Worm (Caenorhabditis elegans) whole organism, young adult: Measurements from ENCODE around the gene lron-2.
A peak's percentile ranks its signal among the peaks of the same experiment; 100 is the strongest.

Source experiments
- D2030.7 ChIP-seq: fragments of 200-800 bp; sonication (Bioruptor generic); IDR thresholded peaks from 2 replicates; pipeline ENCODE4 v1.3.6; 2022; ENCODE audit warnings: missing genetic modification reagents, missing genetic modification characterization, missing compliant biosample characterization
- F10E7.11 ChIP-seq: sonication (generic microtip); optimal IDR thresholded peaks from 2 replicates; lab custom pipeline; 2017; ENCODE audit warnings: mild to moderate bottlenecking, missing genetic modification characterization, moderate library complexity, missing compliant biosample characterization
- F37B4.10 ChIP-seq: fragments of 200-800 bp; sonication (Bioruptor generic); IDR thresholded peaks from 2 replicates; pipeline ENCODE4 v1.3.6; 2022; ENCODE audit warnings: missing genetic modification characterization, missing compliant biosample characterization
- F55B11.4 ChIP-seq: sonication (generic microtip); optimal IDR thresholded peaks from 2 replicates; lab custom pipeline; 2016; ENCODE audit warnings: missing compliant biosample characterization, missing genetic modification characterization, borderline replicate concordance; ENCODE audit not compliant: insufficient read depth
- F57C9.4 ChIP-seq: sonication (generic microtip); optimal IDR thresholded peaks from 2 replicates; lab custom pipeline; 2017; ENCODE audit warnings: mild to moderate bottlenecking, missing genetic modification characterization, missing compliant biosample characterization
- T26A5.8 ChIP-seq: sonication (generic microtip); optimal IDR thresholded peaks from 2 replicates; lab custom pipeline; 2016; ENCODE audit warnings: missing genetic modification characterization, missing compliant biosample characterization
- Y53F4B.3 ChIP-seq: fragments of 200-800 bp; sonication (Bioruptor generic); IDR thresholded peaks from 2 replicates; pipeline ENCODE4 v1.3.6; 2022; ENCODE audit warnings: missing genetic modification reagents, missing genetic modification characterization, missing compliant biosample characterization
- Y53G8AR.9 ChIP-seq: fragments of 200-800 bp; sonication (Bioruptor generic); conservative IDR thresholded peaks from 2 replicates; pipeline ENCODE4 v1.3.6; 2022; ENCODE audit warnings: missing genetic modification reagents, missing genetic modification characterization, missing compliant biosample characterization
- attf-5 ChIP-seq: fragments of 200-800 bp; sonication (Bioruptor generic); optimal IDR thresholded peaks from 2 replicates; lab custom pipeline; 2018; ENCODE audit warnings: mild to moderate bottlenecking, missing genetic modification characterization, missing compliant biosample characterization
- cebp-2 ChIP-seq: fragments of 200-800 bp; sonication (Bioruptor generic); IDR thresholded peaks from 2 replicates; pipeline ENCODE4 v1.3.6; 2022; ENCODE audit warnings: missing genetic modification characterization, missing compliant biosample characterization
- ceh-79 ChIP-seq: sonication (generic microtip); optimal IDR thresholded peaks from 2 replicates; lab custom pipeline; 2017; ENCODE audit warnings: mild to moderate bottlenecking, missing genetic modification characterization, missing compliant biosample characterization
- chd-7 ChIP-seq: sonication (generic microtip); optimal IDR thresholded peaks from 2 replicates; lab custom pipeline; 2016; ENCODE audit warnings: mild to moderate bottlenecking, missing genetic modification characterization, moderate library complexity, missing compliant biosample characterization
- fkh-3 ChIP-seq: sonication (generic microtip); optimal IDR thresholded peaks from 2 replicates; lab custom pipeline; 2016; ENCODE audit warnings: mild to moderate bottlenecking, missing genetic modification characterization, missing compliant biosample characterization
- gei-17 ChIP-seq: fragments of 200-800 bp; sonication (Bioruptor generic); optimal IDR thresholded peaks from 2 replicates; lab custom pipeline; 2018; ENCODE audit warnings: mild to moderate bottlenecking, missing genetic modification characterization, missing compliant biosample characterization
- him-1 ChIP-seq: sonication (generic microtip); optimal IDR thresholded peaks from 2 replicates; lab custom pipeline; 2016; ENCODE audit warnings: missing genotype, missing genetic modification reagents, missing genetic modification characterization, missing compliant biosample characterization
- hlh-26 ChIP-seq: fragments of 200-800 bp; sonication (Bioruptor generic); conservative IDR thresholded peaks from 2 replicates; pipeline ENCODE4 v1.3.6; 2022; ENCODE audit warnings: missing genetic modification reagents, missing genetic modification characterization, missing compliant biosample characterization
- hmg-20 ChIP-seq: fragments of 200-800 bp; sonication (Bioruptor generic); IDR thresholded peaks from 2 replicates; pipeline ENCODE4 v1.3.6; 2022; ENCODE audit warnings: missing genetic modification reagents, missing genetic modification characterization, missing compliant biosample characterization
- lin-40 ChIP-seq: sonication (generic microtip); optimal IDR thresholded peaks from 2 replicates; lab custom pipeline; 2016; ENCODE audit warnings: missing genetic modification characterization, mild to moderate bottlenecking, missing compliant biosample characterization, missing genotype, missing genetic modification reagents
- lir-1 ChIP-seq: fragments of 200-800 bp; sonication (Bioruptor generic); conservative IDR thresholded peaks from 2 replicates; pipeline ENCODE4 v1.3.6; 2022; ENCODE audit warnings: missing genetic modification reagents, missing genetic modification characterization, missing compliant biosample characterization
- lsl-1 ChIP-seq: fragments of 200-800 bp; sonication (Bioruptor generic); optimal IDR thresholded peaks from 2 replicates; lab custom pipeline; 2018; ENCODE audit warnings: mild to moderate bottlenecking, missing genetic modification characterization, moderate library complexity, missing compliant biosample characterization
- lsy-27 ChIP-seq: sonication (generic microtip); optimal IDR thresholded peaks from 2 replicates; lab custom pipeline; 2017; ENCODE audit warnings: missing genetic modification characterization, mild to moderate bottlenecking, missing compliant biosample characterization, antibody characterized with exemption, missing genotype, borderline replicate concordance; ENCODE audit not compliant: insufficient read depth
- madf-3 ChIP-seq: fragments of 200-800 bp; sonication (Bioruptor generic); IDR thresholded peaks from 2 replicates; pipeline ENCODE4 v1.3.6; 2022; ENCODE audit warnings: missing genetic modification reagents, missing genetic modification characterization, missing compliant biosample characterization
- madf-6 ChIP-seq: fragments of 200-800 bp; sonication (Bioruptor generic); IDR thresholded peaks from 2 replicates; pipeline ENCODE4 v1.3.6; 2022; ENCODE audit warnings: missing genetic modification reagents, missing genetic modification characterization, missing compliant biosample characterization
- madf-8 ChIP-seq: fragments of 200-800 bp; sonication (Bioruptor generic); conservative IDR thresholded peaks from 2 replicates; pipeline ENCODE4 v1.3.6; 2022; ENCODE audit warnings: missing genetic modification reagents, missing genetic modification characterization, missing compliant biosample characterization
- mcd-1 ChIP-seq: fragments of 200-800 bp; sonication (Bioruptor generic); IDR thresholded peaks from 2 replicates; pipeline ENCODE4 v1.3.6; 2022; ENCODE audit warnings: missing genetic modification reagents, missing genetic modification characterization, missing compliant biosample characterization
- mel-28 ChIP-seq: sonication (generic microtip); optimal IDR thresholded peaks from 2 replicates; lab custom pipeline; 2016; ENCODE audit warnings: borderline replicate concordance, mild to moderate bottlenecking, missing genetic modification characterization, missing compliant biosample characterization
- mxl-1 ChIP-seq: sonication (generic microtip); optimal IDR thresholded peaks from 2 replicates; lab custom pipeline; 2016; ENCODE audit warnings: missing genetic modification characterization, missing compliant biosample characterization
- nfya-2 ChIP-seq: fragments of 200-800 bp; sonication (Bioruptor generic); IDR thresholded peaks from 2 replicates; pipeline ENCODE4 v1.3.6; 2022; ENCODE audit warnings: missing genetic modification reagents, missing genetic modification characterization, missing compliant biosample characterization
- nhr-120 ChIP-seq: fragments of 200-800 bp; sonication (Bioruptor generic); IDR thresholded peaks from 2 replicates; pipeline ENCODE4 v1.3.6; 2022; ENCODE audit warnings: missing genetic modification characterization, missing compliant biosample characterization
- nhr-80 ChIP-seq: sonication (generic microtip); optimal IDR thresholded peaks from 2 replicates; lab custom pipeline; 2016; ENCODE audit warnings: missing genetic modification characterization, missing compliant biosample characterization
- nhr-90 ChIP-seq: sonication (generic microtip); optimal IDR thresholded peaks from 2 replicates; lab custom pipeline; 2016; ENCODE audit warnings: missing genotype, mild to moderate bottlenecking, missing genetic modification characterization, missing compliant biosample characterization
- sdz-38 ChIP-seq: sonication (generic microtip); optimal IDR thresholded peaks from 2 replicates; lab custom pipeline; 2016; ENCODE audit warnings: missing genotype, missing genetic modification characterization, missing compliant biosample characterization
- snpc-1.1 ChIP-seq: sonication (generic microtip); optimal IDR thresholded peaks from 2 replicates; lab custom pipeline; 2017; ENCODE audit warnings: missing genetic modification characterization, mild to moderate bottlenecking, missing compliant biosample characterization, antibody characterized with exemption, moderate library complexity, missing genotype, missing genetic modification reagents; ENCODE audit not compliant: insufficient read depth
- snpc-3.4 ChIP-seq: sonication (generic microtip); optimal IDR thresholded peaks from 2 replicates; lab custom pipeline; 2017; ENCODE audit warnings: missing genetic modification characterization, mild to moderate bottlenecking, missing compliant biosample characterization, antibody characterized with exemption, moderate library complexity, missing genotype, missing genetic modification reagents
- snpc-4 ChIP-seq, 5 experiments: fragments of 150-350 bp in 1 of 5; sonication (generic microtip) in 4 of 5; optimal IDR thresholded peaks; 2 replicates each; lab custom pipeline; 2014 to 2018; ENCODE audit warnings: missing genetic modification characterization in 5 of 5, missing biosample characterization in 3 of 5, antibody characterized with exemption in 2 of 5, mild to moderate bottlenecking in 2 of 5, missing compliant biosample characterization in 2 of 5, missing genotype in 2 of 5, moderate library complexity in 2 of 5, missing genetic modification reagents in 1 of 5
- sptf-2 ChIP-seq: fragments of 200-800 bp; sonication (Bioruptor generic); optimal IDR thresholded peaks from 2 replicates; lab custom pipeline; 2018; ENCODE audit warnings: mild to moderate bottlenecking, missing genetic modification characterization, missing compliant biosample characterization
- ztf-28 ChIP-seq: fragments of 200-800 bp; sonication (Bioruptor generic); IDR thresholded peaks from 2 replicates; pipeline ENCODE4 v1.3.6; 2022; ENCODE audit warnings: missing genetic modification reagents, missing genetic modification characterization, missing compliant biosample characterization

Gene lron-2

ce11 chrV:9312377-9312776, 25.0 kb upstream of the lron-2 start:
- TF ChIP-seq hmg-20 (GFP tag; lab: Robert Waterston, UW) = no peak
- TF ChIP-seq madf-3 (GFP tag; lab: Robert Waterston, UW) = 0 out of 2 replicates have a peak, but pooled peaks have one; percentile 3

ce11 chrV:9305116-9305515, 17.8 kb upstream of the lron-2 start, which contains the start of gene F44A2.3:
Gene F44A2.3 (plus strand): TSS chrV:9305416.
- no peak for TF ChIP-seq D2030.7 (GFP tag; lab: Robert Waterston, UW)
- TF ChIP-seq hmg-20 (GFP tag; lab: Robert Waterston, UW) = no peak
- TF ChIP-seq F10E7.11 (tag; lab: Kevin White, UChicago) = no peak
- TF ChIP-seq mcd-1 = no peak
- no peak for TF ChIP-seq him-1 (tag; lab: Kevin White, UChicago)
- TF ChIP-seq gei-17 (GFP tag; lab: Kevin White, UChicago) = no peak
- TF ChIP-seq mel-28 (tag; lab: Kevin White, UChicago) = no peak
- no peak for TF ChIP-seq lsy-27 (tag; lab: Kevin White, UChicago)
- no peak for TF ChIP-seq snpc-4 (GFP tag; optimal IDR thresholded peaks at IDR 0.05; lab: Kevin White, UChicago)
- no peak for TF ChIP-seq snpc-4 (tag; optimal IDR thresholded peaks at IDR 0.05; lab: Kevin White, UChicago)
- no peak for TF ChIP-seq nhr-80 (tag; lab: Kevin White, UChicago)
- no peak for TF ChIP-seq F37B4.10
- no peak for TF ChIP-seq Y53G8AR.9 (GFP tag; lab: Robert Waterston, UW)
- TF ChIP-seq ceh-79 (tag; lab: Kevin White, UChicago) = no peak

ce11 chrV:9303026-9303425, 15.7 kb upstream of the lron-2 start, which contains the start of gene nhr-39:
Gene nhr-39 (plus strand): TSS chrV:9303326.
- TF ChIP-seq ztf-28 (no peak), fkh-3 (no peak), nhr-120 (GFP tag; lab: Robert Waterston, UW) (no peak), snpc-3.4 (no peak), sdz-38 (tag; lab: Kevin White, UChicago) (no peak), chd-7 (tag; lab: Kevin White, UChicago) (no peak), lir-1 (no peak), sptf-2 (GFP tag; lab: Kevin White, UChicago) (no peak), nfya-2 (GFP tag; lab: Robert Waterston, UW) (no peak), cebp-2 (GFP tag; lab: Robert Waterston, UW) (no peak)

DNA sequence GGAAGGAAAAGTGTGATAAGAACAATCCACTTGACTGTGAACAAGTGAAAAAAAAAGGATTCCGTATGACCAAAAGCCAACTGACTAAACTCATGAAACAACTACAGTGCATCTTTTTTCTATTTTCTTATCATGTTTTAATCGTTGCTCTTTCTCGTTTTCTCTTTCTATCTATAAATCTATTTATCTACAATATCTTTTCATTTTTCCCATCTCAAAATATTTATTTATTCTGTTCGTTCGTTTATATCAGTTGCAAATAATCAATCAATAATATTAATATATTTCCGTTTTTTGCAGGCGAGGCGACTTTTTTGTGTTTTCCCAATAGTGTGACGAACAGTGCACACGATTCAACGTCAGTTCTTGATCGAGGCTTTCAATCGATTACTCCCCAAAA, 10.0 kb upstream of the lron-2 start, which contains the start of gene F44A2.5:
TSS of gene F44A2.5 (plus strand) at position 301 of the 400 bp plus-strand sequence.
- no peak for TF ChIP-seq hlh-26

DNA sequence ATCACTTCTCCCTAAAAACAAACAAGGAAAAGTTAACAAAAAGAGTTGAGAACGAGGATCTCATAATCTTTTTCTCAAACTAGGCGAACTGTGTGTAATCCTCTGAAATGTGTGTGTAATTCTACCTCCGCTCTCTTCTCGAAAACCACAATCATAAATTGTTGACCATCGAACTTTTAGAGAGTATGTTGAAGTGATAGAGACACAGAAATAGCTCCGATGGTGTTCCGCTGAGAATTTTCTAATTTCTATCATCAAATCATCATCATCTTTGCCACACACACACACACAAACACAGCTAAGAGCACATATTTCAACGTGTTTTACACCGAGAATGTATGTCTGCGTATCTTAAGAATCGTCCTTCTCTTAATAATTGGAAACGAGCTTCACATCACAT, 8.2 kb upstream of the lron-2 start:
- no peak for TF ChIP-seq nhr-90 (tag; lab: Kevin White, UChicago)
- TF ChIP-seq D2030.7 (GFP tag; lab: Robert Waterston, UW) = no peak
- TF ChIP-seq F37B4.10 = no peak
- TF ChIP-seq T26A5.8 (tag; lab: Kevin White, UChicago) = no peak
- TF ChIP-seq attf-5 = no peak
- no peak for TF ChIP-seq snpc-1.1
- no peak for TF ChIP-seq snpc-4 (GFP tag; optimal IDR thresholded peaks at IDR 0.05; lab: Kevin White, UChicago)
- TF ChIP-seq snpc-4 (tag; optimal IDR thresholded peaks at IDR 0.05; lab: Kevin White, UChicago) = no peak
- no peak for TF ChIP-seq mcd-1
- no peak for TF ChIP-seq ztf-28
- no peak for TF ChIP-seq lir-1
- TF ChIP-seq Y53F4B.3 = no peak
- TF ChIP-seq F55B11.4 = no peak
- TF ChIP-seq Y53G8AR.9 (GFP tag; lab: Robert Waterston, UW) = no peak
- no peak for TF ChIP-seq lin-40
- TF ChIP-seq madf-8 (GFP tag; lab: Robert Waterston, UW) = no peak
- no peak for TF ChIP-seq F57C9.4
- no peak for TF ChIP-seq mxl-1 (tag; lab: Kevin White, UChicago)
- no peak for TF ChIP-seq lsl-1 (GFP tag; lab: Kevin White, UChicago)
- no peak for TF ChIP-seq madf-6
